Fruit fly (Drosophila melanogaster) whole organism: Measurements from ENCODE around the gene CG33098.

Experiments used
- CG8478 ChIP-seq: fragments of >200 bp; optimal IDR thresholded peaks from 2 replicates; lab custom pipeline; 2018; ENCODE audit warnings: inconsistent platforms
- Dll ChIP-seq: fragments of >200 bp; optimal IDR thresholded peaks from 2 replicates; lab custom pipeline; 2017
- EcR ChIP-seq, 2 experiments: fragments of >200 bp; optimal IDR thresholded peaks; 2 replicates each; lab custom pipeline; 2017; ENCODE audit warnings: missing biosample characterization in 2 of 2, missing genetic modification characterization in 2 of 2, missing genetic modification reagents in 2 of 2
- pan ChIP-seq: fragments of >200 bp; optimal IDR thresholded peaks from 2 replicates; lab custom pipeline; 2017
- psq ChIP-seq: fragments of >200 bp; optimal IDR thresholded peaks from 2 replicates; lab custom pipeline; 2017
- usp ChIP-seq: fragments of >200 bp; optimal IDR thresholded peaks from 2 replicates; lab custom pipeline; 2017; ENCODE audit warnings: missing biosample characterization, missing genetic modification characterization, mixed read lengths

Gene CG33098

DNA sequence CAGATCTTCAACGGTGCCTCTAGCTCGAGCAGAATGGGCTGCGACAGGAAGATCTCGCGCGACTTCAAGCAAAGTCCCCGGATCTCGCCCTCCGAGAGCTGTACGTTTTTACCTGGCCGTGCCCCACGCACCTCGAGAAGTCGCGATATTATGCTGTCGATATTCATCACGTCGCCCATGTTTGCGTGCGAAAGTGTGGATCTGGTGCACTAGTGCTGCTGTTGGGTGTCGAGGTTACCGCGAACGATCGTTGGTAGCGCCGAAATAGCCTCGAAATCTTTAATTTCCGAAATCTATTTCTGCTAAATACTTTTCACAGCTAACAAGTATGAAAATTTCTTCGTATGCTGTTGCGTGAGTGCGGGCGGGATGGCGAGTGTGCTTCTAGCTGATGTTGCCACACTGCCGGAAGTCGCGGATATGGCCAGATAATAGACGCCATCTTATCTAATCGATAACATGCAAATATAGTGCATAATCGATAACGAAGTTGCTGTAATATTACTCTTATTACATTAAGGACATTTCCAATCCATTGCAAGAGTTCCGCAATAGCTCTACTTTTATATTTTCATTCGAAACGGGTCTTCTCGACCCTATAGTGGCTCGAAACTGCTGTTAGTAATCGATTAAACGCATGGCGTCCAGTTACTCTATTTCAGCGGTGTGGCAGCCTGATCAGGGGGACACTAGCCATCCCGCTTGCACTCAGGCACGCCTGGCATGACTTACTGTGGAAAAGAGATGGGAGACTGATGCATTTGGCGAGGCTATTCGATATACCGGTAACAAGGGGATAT is 38.7 kb downstream of the CG33098 start, which contains the start of gene Pp1-87B:
TSS of gene Pp1-87B (minus strand) at position 408 of the 800 bp plus-strand sequence.
- TF ChIP-seq psq (lab: Kevin White, UChicago) (no peak), CG8478 (lab: Kevin White, UChicago) (peak; percentile 71), Dll (lab: Kevin White, UChicago) (no peak), usp (GFP tag; lab: Kevin White, UChicago) (no peak), EcR (GFP tag; optimal IDR thresholded peaks at IDR 0.05; lab: Kevin White, UChicago) (no peak), pan (lab: Kevin White, UChicago) (no peak)

DNA sequence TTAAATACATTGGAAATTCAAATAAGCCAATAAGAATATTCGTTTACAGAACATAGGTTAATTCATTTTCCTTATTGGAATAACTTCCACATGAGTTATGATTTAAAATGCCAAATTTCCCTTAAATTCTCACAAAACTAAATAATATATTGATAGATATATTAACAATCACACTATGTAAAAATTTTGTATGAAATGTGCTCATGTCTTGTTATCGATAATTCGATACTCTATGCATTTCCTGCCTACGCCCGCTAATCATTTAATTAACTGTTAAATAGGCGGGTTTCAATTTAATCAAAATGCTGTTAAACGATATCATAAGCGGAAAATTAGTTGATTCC is 39.3 kb downstream of the CG33098 start, which contains the start of gene NANS:
TSS of gene NANS (plus strand) at position 269 of the 344 bp plus-strand sequence.
- TF ChIP-seq EcR (GFP tag; optimal IDR thresholded peaks at IDR 0.05; lab: Kevin White, UChicago) (no peak), Dll (lab: Kevin White, UChicago) (no peak), CG8478 (lab: Kevin White, UChicago) (no peak), psq (lab: Kevin White, UChicago) (no peak), pan (lab: Kevin White, UChicago) (no peak), usp (GFP tag; lab: Kevin White, UChicago) (no peak)

- TF ChIP-seq usp (GFP tag; lab: Kevin White, UChicago), result no peak
- no peak for TF ChIP-seq Dll (lab: Kevin White, UChicago)
- no peak for TF ChIP-seq CG8478 (lab: Kevin White, UChicago)
- no peak for TF ChIP-seq psq (lab: Kevin White, UChicago)
- no peak for TF ChIP-seq EcR (GFP tag; optimal IDR thresholded peaks at IDR 0.05; lab: Kevin White, UChicago)
- no peak for TF ChIP-seq pan (lab: Kevin White, UChicago)
These were observed 42.2 kb downstream of the CG33098 start, which contains the start of the genes CG5641 and CG5245 for dm6 chr3R:12429120-12429610. Gene CG5641, minus strand, starts transcription at chr3R:12429282. Gene CG5245, plus strand, starts transcription at chr3R:12429560.

DNA sequence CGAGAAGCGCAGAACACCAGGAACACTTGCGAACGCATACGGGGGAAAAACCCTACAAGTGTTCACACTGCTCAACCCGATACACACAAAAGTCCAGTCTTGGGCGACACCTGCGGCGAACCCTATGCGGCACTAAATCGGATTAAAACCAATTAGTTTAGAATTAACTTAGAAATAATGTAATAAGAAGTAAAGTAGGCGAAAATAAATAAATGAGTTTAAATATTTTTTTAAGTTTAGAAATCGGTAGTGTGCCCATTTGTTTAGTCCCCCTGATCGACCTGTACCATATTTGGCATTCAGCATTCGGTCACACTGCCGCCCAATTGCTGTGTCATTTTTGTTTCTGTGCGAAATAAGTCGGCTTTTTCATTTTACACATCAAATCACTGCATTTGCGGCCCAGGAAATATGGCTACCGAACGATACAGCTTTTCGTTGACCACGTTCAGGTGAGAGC is 44.1 kb downstream of the CG33098 start, which contains the start of gene Prosalpha2:
TSS of gene Prosalpha2 (plus strand) at position 292 of the 460 bp plus-strand sequence.
- no peak for TF ChIP-seq EcR (GFP tag; optimal IDR thresholded peaks at IDR 0.05; lab: Kevin White, UChicago)
- TF ChIP-seq Dll (lab: Kevin White, UChicago), result no peak
- TF ChIP-seq pan (lab: Kevin White, UChicago), result no peak
- no peak for TF ChIP-seq CG8478 (lab: Kevin White, UChicago)
- no peak for TF ChIP-seq psq (lab: Kevin White, UChicago)
- no peak for TF ChIP-seq usp (GFP tag; lab: Kevin White, UChicago)

dm6 chr3R:12433764-12434163 is 46.8 kb downstream of the CG33098 start, which contains the start of the genes Aos1 and Srlp:
Gene Aos1, minus strand, starts transcription at chr3R:12433822.
Gene Srlp, plus strand, starts transcription at chr3R:12434098.
- TF ChIP-seq psq (lab: Kevin White, UChicago) (no peak), Dll (lab: Kevin White, UChicago) (no peak), pan (lab: Kevin White, UChicago) (no peak), usp (GFP tag; lab: Kevin White, UChicago) (no peak), EcR (GFP tag; optimal IDR thresholded peaks at IDR 0.05; lab: Kevin White, UChicago) (no peak), CG8478 (lab: Kevin White, UChicago) (no peak)

DNA sequence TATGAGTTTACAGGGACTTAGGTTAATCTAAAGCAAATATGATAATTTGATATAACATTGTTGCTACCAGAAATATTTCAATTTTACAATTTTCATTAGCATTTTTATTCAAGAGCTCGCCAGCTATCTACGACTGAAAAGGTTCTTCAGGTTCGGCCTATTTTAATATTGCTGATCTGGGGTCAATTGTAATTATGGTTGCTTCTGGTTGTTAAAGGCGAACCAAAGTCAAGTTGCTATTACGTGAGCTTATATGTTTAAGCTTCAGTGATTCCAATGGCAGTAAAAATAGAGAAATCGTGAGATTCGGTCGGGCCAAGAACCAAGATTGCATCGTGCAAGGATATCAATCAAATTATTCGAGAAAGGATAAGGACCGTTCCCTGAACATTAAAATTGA is 49.0 kb downstream of the CG33098 start, which contains the start of gene Desat2:
TSS of gene Desat2 (plus strand) at position 301 of the 400 bp plus-strand sequence.
- no peak for TF ChIP-seq usp (GFP tag; lab: Kevin White, UChicago)
- TF ChIP-seq Dll (lab: Kevin White, UChicago), result no peak
- no peak for TF ChIP-seq CG8478 (lab: Kevin White, UChicago)
- TF ChIP-seq psq (lab: Kevin White, UChicago), result no peak
- no peak for TF ChIP-seq pan (lab: Kevin White, UChicago)
- TF ChIP-seq EcR (GFP tag; optimal IDR thresholded peaks at IDR 0.05; lab: Kevin White, UChicago), result no peak
